Worm (Caenorhabditis elegans) whole organism, late embryonic: ENCODE measurements around the gene srv-9.

ENCODE experiments used
- ama-1 ChIP-seq: fragments of 150-350 bp; optimal IDR thresholded peaks from 2 replicates; lab custom pipeline; 2014
- ceh-18 ChIP-seq: sonication (generic microtip); optimal IDR thresholded peaks from 2 replicates; lab custom pipeline; 2016; ENCODE audit warnings: missing genetic modification characterization, missing compliant biosample characterization
- fkh-10 ChIP-seq: fragments of 150-350 bp; optimal IDR thresholded peaks from 2 replicates; lab custom pipeline; 2014; ENCODE audit warnings: missing biosample characterization, missing genetic modification reagents, missing genetic modification characterization
- nhr-11 ChIP-seq: fragments of 150-350 bp; optimal IDR thresholded peaks from 2 replicates; lab custom pipeline; 2014; ENCODE audit warnings: missing biosample characterization, missing genetic modification characterization
- odd-2 ChIP-seq: sonication (generic microtip); optimal IDR thresholded peaks from 2 replicates; lab custom pipeline; 2017; ENCODE audit warnings: antibody characterized with exemption, mild to moderate bottlenecking, missing genetic modification characterization, missing compliant biosample characterization
- pax-1 ChIP-seq: fragments of 150-350 bp; optimal IDR thresholded peaks from 2 replicates; lab custom pipeline; 2014; ENCODE audit warnings: missing biosample characterization, missing genetic modification characterization
- pha-4 ChIP-seq: fragments of 150-350 bp; optimal IDR thresholded peaks from 2 replicates; lab custom pipeline; 2018; ENCODE audit warnings: missing biosample characterization, missing genetic modification reagents, missing genetic modification characterization
- pqm-1 ChIP-seq: sonication (generic microtip); optimal IDR thresholded peaks from 2 replicates; lab custom pipeline; 2016; ENCODE audit warnings: missing genetic modification characterization, missing compliant biosample characterization
- rnt-1 ChIP-seq: sonication (generic microtip); optimal IDR thresholded peaks from 2 replicates; lab custom pipeline; 2016; ENCODE audit warnings: missing genetic modification characterization, missing compliant biosample characterization
- sox-4 ChIP-seq: sonication (generic microtip); optimal IDR thresholded peaks from 2 replicates; lab custom pipeline; 2017; ENCODE audit warnings: mild to moderate bottlenecking, missing genetic modification characterization, inconsistent platforms, missing compliant biosample characterization
- unc-86 ChIP-seq: sonication (generic microtip); optimal IDR thresholded peaks from 2 replicates; lab custom pipeline; 2016; ENCODE audit warnings: missing genetic modification characterization, missing compliant biosample characterization

DNA sequence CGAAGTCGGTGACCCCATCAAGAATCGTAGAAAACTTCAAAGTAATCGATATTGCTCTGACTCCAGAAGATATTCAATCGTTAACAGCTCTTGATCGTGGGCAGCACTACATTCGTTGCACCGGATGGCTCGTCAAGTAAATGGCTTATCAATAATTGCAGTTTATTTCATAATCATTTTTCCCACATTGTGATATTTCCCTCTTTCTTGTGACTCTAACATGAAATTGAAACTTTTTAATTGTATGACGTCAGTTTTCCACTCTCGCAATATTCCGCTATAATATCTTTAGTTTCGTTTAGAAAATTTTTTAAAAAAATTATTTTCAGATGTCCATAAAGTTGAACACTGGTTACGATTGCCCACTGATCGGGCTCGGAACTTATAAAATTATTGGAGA, 15.0 kb downstream of the srv-9 start, which contains the start of gene F53F1.3:
- no peak for TF ChIP-seq nhr-11
- no peak for TF ChIP-seq rnt-1 (tag; lab: Kevin White, UChicago)
- TF ChIP-seq unc-86 (tag; lab: Kevin White, UChicago): no peak
- no peak for TF ChIP-seq pax-1 (tag; lab: Kevin White, UChicago)
- TF ChIP-seq ama-1 (lab: Kevin White, UChicago): no peak
- no peak for TF ChIP-seq ceh-18 (tag; lab: Kevin White, UChicago)
- TF ChIP-seq sox-4 (tag; lab: Kevin White, UChicago): no peak
- TF ChIP-seq pqm-1: no peak
- TF ChIP-seq pha-4 (tag; lab: Kevin White, UChicago): no peak
- no peak for TF ChIP-seq fkh-10 (GFP tag; lab: Kevin White, UChicago)
- TF ChIP-seq odd-2 (tag; lab: Kevin White, UChicago): no peak
